Worm (Caenorhabditis elegans) whole organism, dauer: ENCODE measurements around the gene ZK354.7.
"Not testable (repeated sequence)": the region's sequence is repeated elsewhere in the genome, so short reads cannot be mapped to it uniquely, and the experiment has no call there.

Experiments used
- unc-62 ChIP-seq: sonication (generic microtip); optimal IDR thresholded peaks from 2 replicates; lab custom pipeline; 2017; ENCODE audit warnings: missing biosample characterization, missing genetic modification reagents, missing genetic modification characterization

Gene ZK354.7

DNA sequence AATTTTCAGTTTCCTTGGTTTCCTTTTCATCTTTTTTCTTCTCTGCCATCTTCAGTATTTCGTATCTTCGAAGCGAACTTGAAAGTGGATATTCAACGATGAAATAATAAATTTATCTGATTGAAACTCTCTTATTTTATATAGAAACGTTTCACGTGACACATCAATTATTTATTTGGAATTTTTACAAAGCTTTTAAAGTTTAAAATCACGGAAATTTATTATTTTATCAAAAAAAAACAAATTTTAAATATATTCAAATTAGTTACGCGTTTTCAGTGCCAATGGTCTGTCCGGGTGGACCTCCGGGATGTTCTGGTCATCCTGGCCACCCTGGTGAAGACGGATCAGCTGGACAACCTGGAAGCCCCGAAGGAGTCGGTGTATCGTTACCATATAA is at the start of gene ZK354.7:
TSS of gene ZK354.7 (minus strand) at position 101 of the 400 bp plus-strand sequence.
- TF ChIP-seq unc-62 (GFP tag; lab: Kevin White, UChicago) = no peak

DNA sequence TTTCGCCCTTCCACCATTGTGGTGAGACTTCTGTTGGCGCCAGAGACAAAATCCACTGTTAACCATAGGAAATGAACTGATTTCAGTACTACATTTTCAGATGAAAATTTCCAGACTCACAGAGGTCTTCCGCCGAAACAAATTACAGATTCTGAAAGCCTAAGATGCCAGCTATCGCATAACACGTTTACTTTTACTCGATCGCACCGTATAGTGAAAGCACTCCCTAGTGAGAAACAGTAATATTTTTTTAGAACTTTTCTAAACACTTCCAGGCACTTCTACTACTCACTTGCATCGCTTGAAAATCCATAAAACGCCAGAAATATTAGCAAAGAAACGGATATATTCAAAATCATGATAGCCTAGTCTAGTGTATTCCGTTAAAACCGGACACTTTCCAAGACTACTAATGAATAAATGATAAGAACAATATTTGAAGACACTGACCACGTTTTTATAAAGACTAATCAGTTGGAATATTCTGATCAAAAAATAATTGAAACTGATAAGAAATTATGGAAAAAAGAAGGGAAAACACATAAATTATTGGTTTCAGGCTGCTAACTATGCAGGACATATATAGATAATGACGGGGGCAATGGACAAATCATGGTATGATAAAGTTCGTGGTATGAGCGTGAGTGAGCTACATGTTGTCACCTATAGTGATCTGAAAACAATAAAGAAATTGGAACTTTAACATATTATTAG is 47.7 kb upstream of the ZK354.7 start, which contains the start of gene gba-4:
TSS of gene gba-4 (minus strand) at position 418 of the 714 bp plus-strand sequence.
- not testable (repeated sequence) for TF ChIP-seq unc-62 (GFP tag; lab: Kevin White, UChicago)

DNA sequence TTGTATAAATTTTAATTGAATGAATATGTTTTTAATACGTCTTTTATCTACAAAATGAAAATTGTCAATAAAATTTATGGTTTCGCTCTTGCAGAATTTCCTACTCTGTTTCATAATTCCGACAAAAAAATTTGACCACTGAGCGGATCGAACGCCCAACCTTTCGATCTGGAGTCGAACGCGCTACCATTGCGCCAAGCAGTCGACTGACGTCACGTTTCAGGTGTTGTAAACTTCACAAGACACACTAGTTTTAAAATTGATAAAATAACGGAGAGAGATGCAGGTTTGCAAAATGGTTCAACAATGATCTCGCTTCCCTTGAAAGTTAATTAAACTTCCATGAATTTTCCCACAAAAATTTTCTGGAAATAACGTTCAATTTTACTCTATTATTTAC is 41.2 kb upstream of the ZK354.7 start:
- TF ChIP-seq unc-62 (GFP tag; lab: Kevin White, UChicago) = no peak

DNA sequence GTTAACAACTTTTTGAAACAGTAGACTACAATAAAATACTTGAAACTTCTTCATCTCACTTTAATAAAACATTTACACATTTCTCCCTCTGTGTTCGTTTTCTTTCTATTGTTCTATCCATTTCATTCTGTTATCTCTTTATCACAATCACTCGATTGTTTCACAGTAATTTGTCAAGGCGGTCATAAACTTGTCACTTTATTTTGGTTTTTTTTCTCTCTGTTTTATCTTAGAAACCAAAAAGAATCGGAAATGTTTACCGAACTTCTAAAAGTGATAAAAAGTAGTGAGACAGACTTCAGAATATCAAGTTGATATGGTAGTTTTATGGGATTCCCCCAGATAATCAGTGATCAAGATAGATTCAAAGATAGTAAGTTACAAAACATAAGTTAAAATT is 36.3 kb upstream of the ZK354.7 start, which contains the start of gene Y4C6B.2:
TSS of gene Y4C6B.2 (plus strand) at position 320 of the 400 bp plus-strand sequence.
- no peak for TF ChIP-seq unc-62 (GFP tag; lab: Kevin White, UChicago)

DNA sequence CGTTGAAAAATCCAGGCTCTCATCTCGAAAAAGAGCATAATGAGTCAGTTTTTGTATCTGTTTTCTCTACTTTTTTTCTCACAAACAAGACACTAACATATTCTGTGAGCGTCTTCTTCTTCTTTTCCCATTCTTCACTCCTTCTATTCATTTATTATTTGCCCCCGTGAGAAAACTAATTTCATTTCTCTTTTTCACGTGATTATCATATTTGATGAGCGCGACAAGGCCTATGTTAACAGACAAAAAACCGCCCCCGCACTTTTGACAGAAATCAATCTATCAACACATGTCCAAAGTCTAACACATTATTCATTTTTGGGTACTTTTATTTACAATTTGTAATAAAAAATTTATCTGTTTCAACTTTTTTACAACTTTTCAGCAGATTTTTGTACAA is 34.7 kb upstream of the ZK354.7 start:
- TF ChIP-seq unc-62 (GFP tag; lab: Kevin White, UChicago) = no peak

DNA sequence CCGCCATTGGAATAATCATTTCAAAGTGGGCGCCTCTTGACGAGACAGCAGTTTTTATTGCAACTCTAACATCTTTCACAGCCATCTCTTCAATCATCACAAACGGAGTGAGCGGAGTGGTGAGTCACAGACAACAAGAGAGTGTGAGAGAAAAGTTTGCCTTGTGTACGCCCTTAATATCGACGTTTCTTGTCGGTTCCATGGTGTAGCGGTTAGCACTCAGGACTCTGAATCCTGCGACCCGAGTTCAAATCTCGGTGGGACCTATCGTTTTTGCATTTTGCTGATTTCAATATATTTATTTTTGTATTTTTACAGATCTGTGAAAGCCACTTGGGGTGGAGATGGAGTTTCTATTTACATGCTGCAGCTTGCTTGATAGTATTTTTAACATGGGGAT is 31.6 kb upstream of the ZK354.7 start:
- no peak for TF ChIP-seq unc-62 (GFP tag; lab: Kevin White, UChicago)

DNA sequence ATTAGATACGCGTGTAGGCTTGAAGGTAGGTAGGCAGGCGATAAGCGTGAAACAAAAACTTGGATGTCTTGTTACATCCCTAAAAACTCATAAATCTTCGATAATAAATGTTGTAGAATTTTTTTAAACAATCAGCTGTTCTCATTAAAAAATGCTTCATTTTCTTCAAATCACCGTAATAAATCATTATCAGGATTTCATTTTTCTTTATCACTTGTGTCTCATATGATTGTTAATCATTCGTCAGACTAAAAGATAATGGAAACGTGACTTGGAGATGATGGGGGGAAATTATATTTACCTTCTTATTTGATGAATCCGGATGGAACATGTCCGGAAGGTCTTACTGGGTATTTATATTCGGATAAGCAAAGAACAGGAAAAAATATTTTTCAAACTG is 30.6 kb upstream of the ZK354.7 start:
- no peak for TF ChIP-seq unc-62 (GFP tag; lab: Kevin White, UChicago)

DNA sequence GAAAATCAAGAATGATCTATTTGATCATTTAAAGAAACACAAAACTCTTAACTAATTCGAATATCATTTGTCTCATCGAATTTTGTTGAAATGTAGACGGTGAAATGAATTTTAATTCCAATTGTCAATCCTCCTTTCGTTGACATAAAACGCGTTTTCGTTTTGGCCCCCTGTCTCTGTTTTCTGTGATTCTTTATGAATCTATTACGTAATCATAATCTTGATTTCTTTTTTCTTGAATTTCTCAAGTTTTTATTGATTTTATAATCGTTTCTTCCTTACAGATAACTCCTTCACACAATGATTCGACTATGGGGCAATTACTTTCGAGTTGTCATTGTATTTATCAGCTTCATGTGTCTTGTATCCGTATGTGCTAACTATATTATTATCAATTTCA is 29.2 kb upstream of the ZK354.7 start, which contains the start of gene Y4C6B.3:
TSS of gene Y4C6B.3 (plus strand) at position 301 of the 400 bp plus-strand sequence.
- TF ChIP-seq unc-62 (GFP tag; lab: Kevin White, UChicago) = no peak

DNA sequence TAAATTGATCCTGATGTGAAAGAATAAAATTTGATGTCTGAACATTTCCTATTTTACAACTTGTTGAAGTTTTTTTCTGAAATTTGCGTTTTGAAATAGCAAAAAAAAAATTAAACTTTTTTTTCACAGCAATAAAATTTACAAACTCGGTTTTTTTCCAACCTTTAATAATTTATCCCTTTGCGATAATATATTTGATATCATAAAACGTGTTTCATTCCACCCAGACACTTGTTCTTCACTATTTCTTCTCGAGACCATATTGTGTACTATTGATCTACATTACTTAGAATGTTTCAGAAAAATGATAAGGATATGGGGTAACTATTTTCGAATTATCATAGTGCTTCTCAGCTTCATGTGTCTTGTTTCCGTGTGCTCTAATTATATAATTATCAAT is 23.2 kb upstream of the ZK354.7 start, which contains the start of gene Y4C6B.4:
TSS of gene Y4C6B.4 (plus strand) at position 301 of the 400 bp plus-strand sequence.
- TF ChIP-seq unc-62 (GFP tag; lab: Kevin White, UChicago) = no peak

DNA sequence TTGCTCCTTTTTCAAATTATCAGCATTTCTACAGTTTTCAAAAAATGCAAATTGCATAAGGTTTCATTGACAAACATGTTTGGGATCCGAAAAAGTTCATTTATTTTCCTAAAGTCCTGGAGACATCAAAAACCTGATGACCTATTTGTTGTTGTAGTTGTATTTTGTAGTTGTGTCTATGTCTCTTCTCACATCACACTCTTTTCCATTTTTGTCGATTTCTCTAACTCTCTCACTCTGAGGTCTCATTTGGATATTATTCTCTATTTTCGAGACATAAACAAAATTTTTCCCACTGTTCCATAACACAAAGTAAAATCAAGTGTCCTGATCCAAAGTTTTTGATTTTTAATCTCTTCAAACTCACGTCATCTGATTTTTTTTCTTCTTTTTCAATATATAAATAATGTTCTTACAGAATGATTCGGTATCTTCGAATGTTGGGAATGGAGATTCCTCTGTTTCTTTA is 15.9 kb upstream of the ZK354.7 start, which contains the start of gene slc-46A:
TSS of gene slc-46A (plus strand) at position 419 of the 469 bp plus-strand sequence.
- TF ChIP-seq unc-62 (GFP tag; lab: Kevin White, UChicago) = no peak

DNA sequence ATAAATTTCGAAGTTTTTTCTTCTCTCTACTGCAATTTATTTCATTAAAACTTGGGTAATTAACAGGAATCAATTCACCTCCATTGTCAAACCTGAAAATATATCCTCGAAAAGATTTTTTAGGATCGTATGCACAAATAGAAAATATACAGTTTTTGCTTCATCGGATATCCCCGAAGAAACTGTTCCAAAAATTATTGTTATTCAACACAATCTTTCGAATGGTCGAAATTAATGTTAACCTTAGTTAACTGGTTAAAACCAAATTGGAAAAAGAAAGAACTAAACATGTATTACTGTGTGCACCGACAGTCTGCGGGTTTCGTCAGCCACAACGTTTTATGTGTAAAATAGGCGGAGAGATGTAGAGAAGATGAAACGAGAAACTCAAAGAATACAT is 14.2 kb upstream of the ZK354.7 start:
- TF ChIP-seq unc-62 (GFP tag; lab: Kevin White, UChicago) = no peak

DNA sequence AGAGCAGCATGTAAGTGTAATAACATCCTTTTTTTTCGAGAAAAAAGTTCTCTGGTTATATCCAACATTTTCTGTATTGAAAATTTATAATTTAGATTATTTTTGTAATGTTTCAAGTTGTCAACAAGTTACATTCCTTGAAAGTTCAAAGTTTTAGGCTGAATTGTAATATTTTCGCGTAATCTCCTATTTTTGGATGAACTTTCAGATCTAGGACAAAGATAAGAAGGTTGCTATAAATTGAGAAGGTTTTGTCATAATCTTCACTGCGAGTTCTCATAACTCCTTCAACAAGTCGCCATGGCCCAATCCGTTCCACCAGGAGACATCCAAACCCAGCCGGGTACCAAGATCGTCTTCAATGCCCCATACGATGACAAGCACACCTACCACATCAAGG is 13.3 kb upstream of the ZK354.7 start, which contains the start of gene msp-65:
TSS of gene msp-65 (plus strand) at position 301 of the 400 bp plus-strand sequence.
- TF ChIP-seq unc-62 (GFP tag; lab: Kevin White, UChicago) = not testable (repeated sequence)

DNA sequence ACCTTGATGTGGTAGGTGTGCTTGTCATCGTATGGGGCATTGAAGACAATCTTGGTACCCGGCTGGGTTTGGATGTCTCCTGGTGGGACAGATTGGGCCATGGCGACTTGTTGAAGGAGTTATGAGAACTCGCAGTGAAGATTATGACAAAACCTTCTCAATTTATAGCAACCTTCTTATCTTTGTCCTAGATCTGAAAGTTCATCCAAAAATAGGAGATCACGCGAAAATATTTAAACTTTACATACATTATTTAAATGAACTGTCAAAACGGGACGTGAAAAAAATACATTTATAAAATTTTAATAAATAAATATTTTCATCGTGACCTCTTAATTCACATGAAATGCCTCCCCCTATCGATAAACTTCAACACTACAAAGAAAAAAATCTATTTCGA is 10.1 kb upstream of the ZK354.7 start, which contains the start of the genes msp-59 and ZK354.2:
TSS of gene msp-59 (minus strand) at position 101 of the 400 bp plus-strand sequence.
TSS of gene ZK354.2 (plus strand) at position 395 of the 400 bp plus-strand sequence.
- TF ChIP-seq unc-62 (GFP tag; lab: Kevin White, UChicago) = not testable (repeated sequence)

DNA sequence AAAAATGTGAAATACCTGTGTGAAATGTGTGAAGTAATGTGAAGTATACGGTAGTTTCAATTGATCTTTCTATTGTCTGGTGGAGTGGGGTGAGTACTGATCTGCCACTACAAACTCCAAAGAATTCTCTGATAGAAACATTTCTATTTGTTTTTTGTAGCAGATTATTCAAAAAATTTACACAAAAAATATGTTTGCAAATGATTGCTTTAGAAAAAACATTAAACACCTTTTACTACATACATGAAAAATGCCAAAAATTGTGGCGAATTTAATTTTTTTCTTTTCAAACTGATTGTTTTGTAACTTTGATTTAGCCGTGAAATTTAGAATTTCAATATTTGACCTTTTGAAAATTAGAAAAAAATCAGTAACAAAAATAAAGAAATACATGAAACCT is 6.8 kb upstream of the ZK354.7 start, which contains the start of gene ZK354.3:
TSS of gene ZK354.3 (plus strand) at position 301 of the 400 bp plus-strand sequence.
- TF ChIP-seq unc-62 (GFP tag; lab: Kevin White, UChicago) = no peak

DNA sequence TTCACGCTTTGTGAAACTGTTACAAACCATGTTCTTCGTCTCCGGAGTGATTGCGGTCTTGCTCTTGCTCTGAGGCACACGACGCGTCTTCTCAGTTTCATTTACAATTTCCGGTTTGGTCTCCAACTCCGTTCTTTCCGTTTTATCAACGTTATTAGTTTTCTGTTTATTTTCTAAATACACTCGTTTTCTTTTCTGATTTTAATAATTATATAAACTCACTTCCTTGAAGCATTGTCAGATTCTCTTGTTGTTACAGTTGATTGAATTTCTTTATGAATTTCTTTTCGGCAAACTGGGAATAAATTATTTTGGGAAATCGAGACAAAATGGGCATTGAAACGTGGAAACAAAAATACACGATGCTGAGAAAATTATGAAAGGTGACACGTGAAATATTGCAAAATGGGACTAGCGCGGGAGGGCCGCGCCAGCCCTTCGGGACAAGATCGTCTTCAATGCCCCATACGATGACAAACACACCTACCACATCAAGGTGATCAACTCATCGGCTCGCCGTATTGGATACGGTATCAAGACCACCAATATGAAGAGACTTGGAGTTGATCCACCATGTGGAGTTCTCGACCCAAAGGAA is 5.2 kb upstream of the ZK354.7 start, which contains the start of the genes ZK354.9 and msp-58:
TSS of gene ZK354.9 (minus strand) at position 101 of the 598 bp plus-strand sequence.
TSS of gene msp-58 (plus strand) at position 548 of the 598 bp plus-strand sequence.
- TF ChIP-seq unc-62 (GFP tag; lab: Kevin White, UChicago) = not testable (repeated sequence)

DNA sequence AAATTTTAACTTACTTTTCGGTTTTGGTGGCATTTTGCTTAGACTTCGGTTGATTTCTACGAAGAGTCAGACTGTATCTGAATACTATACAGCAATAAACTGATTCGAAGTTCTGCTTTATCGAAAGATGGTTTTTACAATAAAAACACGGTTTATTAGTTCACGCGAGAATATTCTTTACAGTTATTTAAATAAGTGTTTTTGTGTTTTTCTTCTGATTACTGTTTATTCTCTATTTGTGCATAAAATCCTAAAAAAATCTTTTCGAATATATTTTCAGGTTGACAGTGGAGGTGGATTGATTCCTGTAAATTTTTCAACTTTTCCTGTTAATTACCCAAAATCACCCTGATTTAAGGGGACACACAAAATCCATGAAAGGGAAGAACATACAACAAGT is 3.1 kb upstream of the ZK354.7 start, which contains the start of gene ZK354.8:
TSS of gene ZK354.8 (minus strand) at position 101 of the 400 bp plus-strand sequence.
- no peak for TF ChIP-seq unc-62 (GFP tag; lab: Kevin White, UChicago)
